Worm (Caenorhabditis elegans): ENCODE data around the gene ZK632.10.

The ZK632.10 gene

ce11 chrIII:9827163-9827951 is at the start of gene ZK632.10, which contains the start of gene ZK632.11:
Gene ZK632.10, minus strand, starts transcription at chrIII:9827722.
Gene ZK632.11, plus strand, starts transcription at chrIII:9827915.
- no peak for TF ChIP-seq ztf-3 (GFP tag; optimal IDR thresholded peaks at IDR 0.05)
- no peak for TF ChIP-seq snpc-4 (GFP tag; optimal IDR thresholded peaks at IDR 0.05)
- peak in 2 of 4 experiments; percentile 16 to 42 for TF ChIP-seq snpc-4 (tag; optimal IDR thresholded peaks at IDR 0.05)
- TF ChIP-seq Y79H2A.3 (GFP tag; conservative IDR thresholded peaks at IDR 0.05): no peak
- no peak for TF ChIP-seq let-607 (tag; optimal IDR thresholded peaks at IDR 0.05)
- TF ChIP-seq Y53F4B.3 (GFP tag; IDR thresholded peaks at IDR 0.05): no peak
- peak; percentile 56 for TF ChIP-seq pbrm-1 (GFP tag; IDR thresholded peaks at IDR 0.05)
- peak; percentile 66 for TF ChIP-seq F33H1.4 (GFP tag; IDR thresholded peaks at IDR 0.05)
- no peak for TF ChIP-seq ets-4 (GFP tag; optimal IDR thresholded peaks at IDR 0.05)
- TF ChIP-seq rec-8 (tag; optimal IDR thresholded peaks at IDR 0.05): no peak
- TF ChIP-seq hrde-1 (tag; optimal IDR thresholded peaks at IDR 0.05; ENCODE audit: borderline replicate concordance): no peak
- TF ChIP-seq atf-7 (tag; optimal IDR thresholded peaks at IDR 0.05): no peak
- peak; percentile 73 for TF ChIP-seq F23B12.7 (tag; optimal IDR thresholded peaks at IDR 0.05; ENCODE audit: insufficient read depth)
- no peak for TF ChIP-seq tbp1 (GFP tag; optimal IDR thresholded peaks at IDR 0.05)
- TF ChIP-seq lin-54 (GFP tag; optimal IDR thresholded peaks at IDR 0.05): peak; percentile 31
- no peak for TF ChIP-seq chd-7 (tag; optimal IDR thresholded peaks at IDR 0.05)
- no peak for TF ChIP-seq ekl-4 (GFP tag; IDR thresholded peaks at IDR 0.05)
- TF ChIP-seq ceh-27 (GFP tag; optimal IDR thresholded peaks at IDR 0.05): peak; percentile 20
- peak; percentile 56 for TF ChIP-seq nhr-80 (tag; optimal IDR thresholded peaks at IDR 0.05)
- TF ChIP-seq C17E4.6 (GFP tag; IDR thresholded peaks at IDR 0.05): no peak
- TF ChIP-seq efl-1 (GFP tag; optimal IDR thresholded peaks at IDR 0.05): no peak
- TF ChIP-seq B0336.3 (GFP tag; IDR thresholded peaks at IDR 0.05): no peak
- TF ChIP-seq egrh-3 (GFP tag; IDR thresholded peaks at IDR 0.05): no peak
- peak; percentile 29; the same call in 1 of the 2 replicates for TF ChIP-seq madf-6 (GFP tag; IDR thresholded peaks at IDR 0.05)
- TF ChIP-seq hsf-1 (GFP tag; IDR thresholded peaks at IDR 0.05): no peak
- TF ChIP-seq sdz-38 (tag; optimal IDR thresholded peaks at IDR 0.05): no peak
- no peak for TF ChIP-seq dpl-1 (GFP tag; optimal IDR thresholded peaks at IDR 0.05)
- peak; percentile 49; the same call in 1 of the 2 replicates for TF ChIP-seq nfyb-1 (GFP tag; IDR thresholded peaks at IDR 0.05)
- TF ChIP-seq F57C9.4 (tag; optimal IDR thresholded peaks at IDR 0.05): no peak
- no peak for TF ChIP-seq somi-1 (GFP tag; optimal IDR thresholded peaks at IDR 0.05)
- TF ChIP-seq F55B11.4 (tag; optimal IDR thresholded peaks at IDR 0.05; ENCODE audit: borderline replicate concordance, insufficient read depth): no peak
- 0 out of 2 replicates have a peak, but pooled peaks have one; percentile 31 for TF ChIP-seq F39B2.1 (GFP tag; IDR thresholded peaks at IDR 0.05)
- TF ChIP-seq let-526 (GFP tag; IDR thresholded peaks at IDR 0.05): no peak
- peak; percentile 91 for TF ChIP-seq cebp-1 (GFP tag; IDR thresholded peaks at IDR 0.05)
- TF ChIP-seq cebp-1 (tag; optimal IDR thresholded peaks at IDR 0.05): peak; percentile 89
- TF ChIP-seq rcor-1 (GFP tag; IDR thresholded peaks at IDR 0.05): peak; percentile 50; the same call in 1 of the 2 replicates
- no peak for TF ChIP-seq B0261.1 (tag; optimal IDR thresholded peaks at IDR 0.05)
- TF ChIP-seq him-1 (tag; optimal IDR thresholded peaks at IDR 0.05): no peak
- peak; percentile 83 for TF ChIP-seq lsl-1 (GFP tag; optimal IDR thresholded peaks at IDR 0.05)
- TF ChIP-seq snpc-1.3 (tag; optimal IDR thresholded peaks at IDR 0.05; ENCODE audit: insufficient read depth): no peak
- peak; percentile 8 for TF ChIP-seq F49E8.2 (tag; optimal IDR thresholded peaks at IDR 0.05; ENCODE audit: insufficient read depth)
- TF ChIP-seq lin-40 (tag; optimal IDR thresholded peaks at IDR 0.05): no peak
- no peak for TF ChIP-seq egl-18 (GFP tag; IDR thresholded peaks at IDR 0.05)
- TF ChIP-seq hmg-1.2 (GFP tag; IDR thresholded peaks at IDR 0.05): peak; percentile 44; the same call in 1 of the 2 replicates
- no peak for TF ChIP-seq unc-62 (GFP tag; optimal IDR thresholded peaks at IDR 0.05)
- no peak for TF ChIP-seq K11D2.4 (GFP tag; IDR thresholded peaks at IDR 0.05)

Data from whole organism, young adult.